Worm (Caenorhabditis elegans): ENCODE results near the gene D1044.6.

Gene D1044.6

ce11 chrIII:5550844-5551243 lies 7.9 kb upstream of the D1044.6 start (continued):
- no peak for TF ChIP-seq skn-1 (tag; optimal IDR thresholded peaks at IDR 0.05)
- no peak for TF ChIP-seq nhr-25 (tag; optimal IDR thresholded peaks at IDR 0.05)
- TF ChIP-seq ama-1 (optimal IDR thresholded peaks at IDR 0.05), result peak; percentile 79
- no peak for TF ChIP-seq Y55F3AM.14 (GFP tag; optimal IDR thresholded peaks at IDR 0.05)
- no peak for TF ChIP-seq ceh-82 (tag; optimal IDR thresholded peaks at IDR 0.05)

ce11 chrIII:5550193-5550592 lies 7.2 kb upstream of the D1044.6 start:
- TF ChIP-seq sma-3 (GFP tag; optimal IDR thresholded peaks at IDR 0.05) (peak; percentile 6), lin-13 (GFP tag; optimal IDR thresholded peaks at IDR 0.05) (no peak), nhr-25 (tag; optimal IDR thresholded peaks at IDR 0.05) (peak; percentile 44), sma-9 (GFP tag; optimal IDR thresholded peaks at IDR 0.05) (peak; percentile 24), sma-9 (tag; optimal IDR thresholded peaks at IDR 0.05) (no peak), nhr-21 (tag; optimal IDR thresholded peaks at IDR 0.05) (peak; percentile 34), skn-1 (tag; optimal IDR thresholded peaks at IDR 0.05) (no peak), blmp-1 (tag; optimal IDR thresholded peaks at IDR 0.05; ENCODE audit: insufficient read depth) (peak; percentile 31), peb-1 (tag; optimal IDR thresholded peaks at IDR 0.05) (no peak), egl-27 (tag; optimal IDR thresholded peaks at IDR 0.05) (no peak), C34F6.9 (tag; optimal IDR thresholded peaks at IDR 0.05) (no peak), aly-2 (tag; optimal IDR thresholded peaks at IDR 0.05) (no peak), nhr-129 (tag; optimal IDR thresholded peaks at IDR 0.05) (peak; percentile 38), fos-1 (tag; optimal IDR thresholded peaks at IDR 0.05) (peak; percentile 29)

ce11 chrIII:5546730-5547129 lies 3.8 kb upstream of the D1044.6 start, which contains the start of gene F09F7.5:
TSS of gene F09F7.5 (plus strand) at chrIII:5546987.
- TF ChIP-seq lin-13 (GFP tag; optimal IDR thresholded peaks at IDR 0.05) (no peak), crh-2 (tag; optimal IDR thresholded peaks at IDR 0.05) (peak; percentile 27), ama-1 (optimal IDR thresholded peaks at IDR 0.05) (no peak), zag-1 (tag; optimal IDR thresholded peaks at IDR 0.05) (no peak), fos-1 (tag; optimal IDR thresholded peaks at IDR 0.05) (peak; percentile 87)

ce11 chrIII:5546309-5546708 lies 3.3 kb upstream of the D1044.6 start:
- TF ChIP-seq ZK546.5 (tag; optimal IDR thresholded peaks at IDR 0.05), result no peak
- TF ChIP-seq snpc-4 (tag; optimal IDR thresholded peaks at IDR 0.05), result no peak
- TF ChIP-seq nhr-21 (tag; optimal IDR thresholded peaks at IDR 0.05), result peak; percentile 30
- peak; percentile 21 for TF ChIP-seq C34F6.9 (tag; optimal IDR thresholded peaks at IDR 0.05)
- TF ChIP-seq nhr-25 (tag; optimal IDR thresholded peaks at IDR 0.05), result peak; percentile 12

- TF ChIP-seq elt-1 (tag; optimal IDR thresholded peaks at IDR 0.05) (no peak), mdl-1 (tag; optimal IDR thresholded peaks at IDR 0.05) (no peak), lin-39 (tag; optimal IDR thresholded peaks at IDR 0.05) (no peak), lsy-2 (tag; optimal IDR thresholded peaks at IDR 0.05) (no peak)
Observed at ce11 chrIII:5543727-5544345, 859 bp upstream of the D1044.6 start, which contains the start of gene D1044.1. TSS of gene D1044.1 (plus strand) at chrIII:5544295.

- no peak for TF ChIP-seq nhr-23 (tag; optimal IDR thresholded peaks at IDR 0.05)
- no peak for TF ChIP-seq ceh-82 (tag; optimal IDR thresholded peaks at IDR 0.05)
- no peak for TF ChIP-seq sma-3 (GFP tag; optimal IDR thresholded peaks at IDR 0.05)
- no peak for TF ChIP-seq unc-62 (GFP tag; optimal IDR thresholded peaks at IDR 0.05)
- TF ChIP-seq ZK546.5 (tag; optimal IDR thresholded peaks at IDR 0.05), result no peak
- TF ChIP-seq sem-4 (tag; optimal IDR thresholded peaks at IDR 0.05), result no peak
- TF ChIP-seq unc-39 (tag; optimal IDR thresholded peaks at IDR 0.05), result no peak
- no peak for TF ChIP-seq lsy-2 (tag; optimal IDR thresholded peaks at IDR 0.05)
Observed at ce11 chrIII:5541777-5542176, 1.2 kb downstream of the D1044.6 start.

ce11 chrIII:5525973-5526372 lies 17.0 kb downstream of the D1044.6 start, which contains the start of gene dex-1:
TSS of gene dex-1 (plus strand) at chrIII:5526104.
- no peak for TF ChIP-seq nhr-129 (tag; optimal IDR thresholded peaks at IDR 0.05)
- TF ChIP-seq nhr-23 (tag; optimal IDR thresholded peaks at IDR 0.05), result no peak
- TF ChIP-seq nhr-6 (tag; optimal IDR thresholded peaks at IDR 0.05), result no peak
- TF ChIP-seq ZK546.5 (tag; optimal IDR thresholded peaks at IDR 0.05), result no peak
- TF ChIP-seq unc-62 (GFP tag; optimal IDR thresholded peaks at IDR 0.05), result no peak
- no peak for TF ChIP-seq aly-2 (tag; optimal IDR thresholded peaks at IDR 0.05)
- no peak for TF ChIP-seq lin-13 (GFP tag; optimal IDR thresholded peaks at IDR 0.05)
- TF ChIP-seq elt-3 (tag; optimal IDR thresholded peaks at IDR 0.05), result no peak
- no peak for TF ChIP-seq ceh-82 (tag; optimal IDR thresholded peaks at IDR 0.05)
